Worm (Caenorhabditis elegans): Measurements from ENCODE around the gene R09A1.3.

DNA sequence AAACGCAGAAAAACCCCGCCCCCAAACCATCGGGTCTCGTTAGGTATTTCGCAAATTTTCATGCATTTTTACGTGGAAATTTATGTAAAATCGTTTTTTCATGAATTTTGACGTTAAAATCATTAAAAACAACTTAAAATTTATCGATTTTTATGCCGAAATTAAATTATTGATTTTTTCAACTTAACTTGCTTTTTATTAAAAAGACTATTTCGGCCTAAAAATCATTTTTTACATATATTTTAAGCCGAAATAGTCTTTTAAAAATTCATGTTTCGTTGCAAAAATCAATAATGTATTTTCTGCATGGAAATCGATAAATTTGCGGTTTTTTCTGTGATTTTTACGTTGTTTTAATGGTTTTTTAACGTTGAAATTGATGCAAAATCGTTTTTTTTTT lies 31.2 kb downstream of the R09A1.3 start:
- TF ChIP-seq ztf-11 (tag; optimal IDR thresholded peaks at IDR 0.05) (no peak), egl-27 (tag; optimal IDR thresholded peaks at IDR 0.05) (no peak), nhr-12 (tag; optimal IDR thresholded peaks at IDR 0.05) (no peak), jun-1 (tag; optimal IDR thresholded peaks at IDR 0.05) (no peak), pqm-1 (tag; optimal IDR thresholded peaks at IDR 0.05) (no peak), nhr-11 (tag; optimal IDR thresholded peaks at IDR 0.05) (no peak), pha-4 (tag; optimal IDR thresholded peaks at IDR 0.05) (no peak), skn-1 (tag; optimal IDR thresholded peaks at IDR 0.05) (no peak)

Data from whole organism, L3 larva.